Worm (Caenorhabditis elegans): Measurements from ENCODE around the gene T07C12.10.

T07C12.10 gene

DNA sequence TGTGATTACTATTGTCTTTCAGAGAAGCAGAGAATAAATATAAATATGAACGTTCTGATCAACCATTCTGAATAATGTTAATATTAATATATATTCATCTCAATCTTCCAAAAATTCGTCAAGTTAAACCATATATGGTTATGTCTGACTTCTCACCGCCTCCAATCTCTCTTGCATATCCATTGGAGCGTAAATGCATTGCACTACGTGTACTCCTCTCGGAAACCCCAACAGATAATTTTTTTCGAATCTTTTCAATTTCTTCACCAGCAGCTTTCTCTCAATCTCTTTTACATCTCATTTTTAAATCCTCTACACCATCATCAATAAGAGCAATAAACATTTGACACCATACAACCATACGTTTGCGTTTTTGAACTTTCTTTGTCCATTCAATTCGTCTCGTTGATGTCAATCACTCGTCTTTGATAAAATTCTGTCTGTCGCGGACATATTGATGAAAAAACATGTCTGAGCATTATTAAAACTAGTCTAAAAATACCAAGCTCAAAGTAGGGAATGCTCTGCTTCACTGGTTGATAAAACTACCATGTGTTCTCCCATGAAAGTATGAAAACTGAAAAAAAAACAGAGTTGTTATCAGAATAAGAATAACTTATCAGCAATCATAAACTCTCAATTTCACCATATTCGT is 43.2 kb upstream of the T07C12.10 start (continued):
- TF ChIP-seq C16A3.4 (tag; optimal IDR thresholded peaks at IDR 0.05) (peak; percentile 83), grh-1 (GFP tag; IDR thresholded peaks at IDR 0.05) (no peak), efl-1 (optimal IDR thresholded peaks at IDR 0.05) (peak; percentile 68 to 70), efl-1 (GFP tag; optimal IDR thresholded peaks at IDR 0.05 in 1 of 2) (peak in 1 of 2 experiments; percentile 44), ama-1 (optimal IDR thresholded peaks at IDR 0.05) (no peak), tlp-1 (tag; optimal IDR thresholded peaks at IDR 0.05) (no peak), ets-5 (GFP tag; IDR thresholded peaks at IDR 0.05) (no peak), ces-1 (GFP tag; optimal IDR thresholded peaks at IDR 0.05) (no peak), dsc-1 (tag; optimal IDR thresholded peaks at IDR 0.05) (peak; percentile 40), hlh-4 (tag; optimal IDR thresholded peaks at IDR 0.05) (no peak), nhr-237 (tag; optimal IDR thresholded peaks at IDR 0.05) (no peak), pag-3 (tag; optimal IDR thresholded peaks at IDR 0.05; ENCODE audit: borderline replicate concordance, insufficient read depth) (peak; percentile 15), egl-13 (tag; optimal IDR thresholded peaks at IDR 0.05) (no peak), hlh-17 (GFP tag; optimal IDR thresholded peaks at IDR 0.05; ENCODE audit: borderline replicate concordance) (no peak), efl-3 (GFP tag; optimal IDR thresholded peaks at IDR 0.05) (no peak), rnt-1 (tag; optimal IDR thresholded peaks at IDR 0.05) (peak; percentile 71), mep-1 (tag; optimal IDR thresholded peaks at IDR 0.05) (peak; percentile 49), zip-4 (GFP tag; optimal IDR thresholded peaks at IDR 0.05) (no peak), nhr-11 (tag; optimal IDR thresholded peaks at IDR 0.05) (no peak), isw-1 (GFP tag; IDR thresholded peaks at IDR 0.05) (no peak), xbp-1 (tag; optimal IDR thresholded peaks at IDR 0.05) (peak; percentile 56), mdl-1 (tag; optimal IDR thresholded peaks at IDR 0.05) (peak in 1 of 2 experiments; percentile 1), vab-15 (tag; optimal IDR thresholded peaks at IDR 0.05) (no peak), mab-9 (GFP tag; IDR thresholded peaks at IDR 0.05) (no peak), ztf-11 (tag; optimal IDR thresholded peaks at IDR 0.05) (no peak), nhr-77 (tag; optimal IDR thresholded peaks at IDR 0.05) (peak; percentile 31), snu-23 (GFP tag; optimal IDR thresholded peaks at IDR 0.05) (peak; percentile 70), nhr-71 (tag; optimal IDR thresholded peaks at IDR 0.05) (peak; percentile 73), C34B4.2 (tag; optimal IDR thresholded peaks at IDR 0.05) (no peak), ceh-82 (tag; optimal IDR thresholded peaks at IDR 0.05) (peak in 1 of 3 experiments; percentile 62), lsy-2 (tag; optimal IDR thresholded peaks at IDR 0.05) (peak; percentile 56 to 83), lin-14 (GFP tag; optimal IDR thresholded peaks at IDR 0.05) (peak; percentile 77), nhr-90 (tag; optimal IDR thresholded peaks at IDR 0.05; ENCODE audit: poor library complexity) (no peak), unc-130 (tag; optimal IDR thresholded peaks at IDR 0.05) (peak; percentile 48), zag-1 (tag; optimal IDR thresholded peaks at IDR 0.05) (no peak), swsn-7 (tag; optimal IDR thresholded peaks at IDR 0.05) (peak; percentile 47), pax-3 (tag; optimal IDR thresholded peaks at IDR 0.05) (no peak), ceh-63 (GFP tag; optimal IDR thresholded peaks at IDR 0.05) (no peak), lir-3 (tag; optimal IDR thresholded peaks at IDR 0.05; ENCODE audit: poor library complexity) (peak; percentile 30), lin-13 (GFP tag; optimal IDR thresholded peaks at IDR 0.05) (peak; percentile 21), elt-3 (tag; optimal IDR thresholded peaks at IDR 0.05) (peak in 1 of 6 experiments; percentile 11), fkh-4 (tag; optimal IDR thresholded peaks at IDR 0.05; ENCODE audit: borderline replicate concordance) (no peak), alr-1 (tag; optimal IDR thresholded peaks at IDR 0.05; ENCODE audit: borderline replicate concordance) (no peak), nhr-85 (tag) (peak; percentile 33), C04F5.9 (tag; optimal IDR thresholded peaks at IDR 0.05) (no peak), irx-1 (tag; optimal IDR thresholded peaks at IDR 0.05) (no peak), aly-2 (tag; optimal IDR thresholded peaks at IDR 0.05) (no peak), sptf-1 (tag; optimal IDR thresholded peaks at IDR 0.05) (no peak), ceh-8 (GFP tag; optimal IDR thresholded peaks at IDR 0.05) (no peak), mef-2 (tag; optimal IDR thresholded peaks at IDR 0.05) (no peak), lin-15B (tag; optimal IDR thresholded peaks at IDR 0.05) (peak; percentile 50), ceh-90 (tag; optimal IDR thresholded peaks at IDR 0.05) (no peak)
